Worm (Caenorhabditis elegans) whole organism, late embryonic: ENCODE measurements around the gene F37C12.18.
A peak's percentile ranks its signal among the peaks of the same experiment; 100 is the strongest.

Source experiments
- C08G9.2 ChIP-seq: sonication (generic microtip); optimal IDR thresholded peaks from 2 replicates; lab custom pipeline; 2016; ENCODE audit warnings: mild to moderate bottlenecking, missing genetic modification characterization, moderate library complexity, missing compliant biosample characterization
- C38D4.7 ChIP-seq: fragments of 200-800 bp; sonication (Bioruptor generic); optimal IDR thresholded peaks from 2 replicates; lab custom pipeline; 2018; ENCODE audit warnings: mild to moderate bottlenecking, missing genetic modification characterization, moderate library complexity, missing compliant biosample characterization
- K02D7.2 ChIP-seq: sonication (generic microtip); optimal IDR thresholded peaks from 2 replicates; lab custom pipeline; 2017; ENCODE audit warnings: mild to moderate bottlenecking, missing genetic modification characterization, missing compliant biosample characterization
- T23F11.4 ChIP-seq: fragments of 200-800 bp; sonication (Bioruptor generic); optimal IDR thresholded peaks from 2 replicates; lab custom pipeline; 2018; ENCODE audit warnings: mild to moderate bottlenecking, missing genetic modification characterization, missing compliant biosample characterization
- Y22D7AL.16 ChIP-seq: sonication (generic microtip); optimal IDR thresholded peaks from 2 replicates; lab custom pipeline; 2016; ENCODE audit warnings: missing genetic modification characterization, missing compliant biosample characterization
- ahr-1 ChIP-seq: sonication (generic microtip); optimal IDR thresholded peaks from 2 replicates; lab custom pipeline; 2016; ENCODE audit warnings: missing genetic modification characterization, missing compliant biosample characterization
- ceh-14 ChIP-seq: sonication (generic microtip); optimal IDR thresholded peaks from 2 replicates; lab custom pipeline; 2016; ENCODE audit warnings: missing genotype, missing genetic modification characterization, missing compliant biosample characterization
- ceh-19 ChIP-seq: fragments of 200-800 bp; sonication (Bioruptor generic); optimal IDR thresholded peaks from 2 replicates; lab custom pipeline; 2018; ENCODE audit warnings: mild to moderate bottlenecking, missing genetic modification characterization, missing compliant biosample characterization
- ceh-2 ChIP-seq: sonication (generic microtip); optimal IDR thresholded peaks from 2 replicates; lab custom pipeline; 2016; ENCODE audit warnings: missing genotype, missing genetic modification characterization, missing compliant biosample characterization
- ceh-22 ChIP-seq: sonication (generic microtip); optimal IDR thresholded peaks from 2 replicates; lab custom pipeline; 2017; ENCODE audit warnings: missing biosample characterization, missing genetic modification characterization
- ceh-24 ChIP-seq: sonication (generic microtip); optimal IDR thresholded peaks from 2 replicates; lab custom pipeline; 2016; ENCODE audit warnings: mild to moderate bottlenecking, missing genetic modification characterization, missing compliant biosample characterization
- ceh-30 ChIP-seq: fragments of 150-350 bp; optimal IDR thresholded peaks from 2 replicates; lab custom pipeline; 2014; ENCODE audit warnings: missing biosample characterization, missing genetic modification characterization
- ceh-31 ChIP-seq: sonication (generic microtip); optimal IDR thresholded peaks from 2 replicates; lab custom pipeline; 2016; ENCODE audit warnings: missing genetic modification characterization, missing compliant biosample characterization
- ceh-34 ChIP-seq: sonication (generic microtip); optimal IDR thresholded peaks from 2 replicates; lab custom pipeline; 2016; ENCODE audit warnings: mild to moderate bottlenecking, missing genetic modification characterization, missing compliant biosample characterization
- ceh-45 ChIP-seq: fragments of 200-800 bp; sonication (Bioruptor generic); IDR thresholded peaks from 2 replicates; pipeline ENCODE4 v1.3.6; 2022; ENCODE audit warnings: missing genetic modification reagents, missing genetic modification characterization, missing compliant biosample characterization
- che-1 ChIP-seq: sonication (generic microtip); optimal IDR thresholded peaks from 2 replicates; lab custom pipeline; 2016; ENCODE audit warnings: mild to moderate bottlenecking, missing genetic modification characterization, missing compliant biosample characterization
- dmd-4 ChIP-seq: sonication (generic microtip); optimal IDR thresholded peaks from 2 replicates; lab custom pipeline; 2016; ENCODE audit warnings: borderline replicate concordance, missing genetic modification characterization, missing compliant biosample characterization
- dve-1 ChIP-seq: sonication (generic microtip); optimal IDR thresholded peaks from 2 replicates; lab custom pipeline; 2017; ENCODE audit warnings: antibody characterized with exemption, mild to moderate bottlenecking, missing genetic modification characterization, missing compliant biosample characterization
- elt-4 ChIP-seq: sonication (generic microtip); optimal IDR thresholded peaks from 2 replicates; lab custom pipeline; 2016; ENCODE audit warnings: missing genetic modification characterization, missing compliant biosample characterization
- fax-1 ChIP-seq: sonication (generic microtip); optimal IDR thresholded peaks from 2 replicates; lab custom pipeline; 2016; ENCODE audit warnings: missing genotype, missing genetic modification characterization, missing compliant biosample characterization
- fkh-10 ChIP-seq: fragments of 150-350 bp; optimal IDR thresholded peaks from 2 replicates; lab custom pipeline; 2014; ENCODE audit warnings: missing biosample characterization, missing genetic modification reagents, missing genetic modification characterization
- fkh-6 ChIP-seq: sonication (generic microtip); optimal IDR thresholded peaks from 2 replicates; lab custom pipeline; 2016; ENCODE audit warnings: missing genetic modification characterization, missing compliant biosample characterization
- gmeb-2 ChIP-seq: sonication (generic microtip); optimal IDR thresholded peaks from 2 replicates; lab custom pipeline; 2016; ENCODE audit warnings: missing genetic modification characterization, inconsistent platforms, missing compliant biosample characterization
- hlh-15 ChIP-seq: sonication (generic microtip); optimal IDR thresholded peaks from 2 replicates; lab custom pipeline; 2016; ENCODE audit warnings: missing genetic modification characterization, missing compliant biosample characterization
- hlh-30 ChIP-seq: sonication (generic microtip); optimal IDR thresholded peaks from 2 replicates; lab custom pipeline; 2017; ENCODE audit warnings: antibody characterized with exemption, missing genetic modification characterization, missing compliant biosample characterization; ENCODE audit not compliant: insufficient read depth
- hlh-6 ChIP-seq: sonication (generic microtip); optimal IDR thresholded peaks from 2 replicates; lab custom pipeline; 2016; ENCODE audit warnings: missing genotype, missing genetic modification characterization, missing compliant biosample characterization
- hlh-8 ChIP-seq: sonication (generic microtip); optimal IDR thresholded peaks from 2 replicates; lab custom pipeline; 2016; ENCODE audit warnings: missing genotype, missing genetic modification characterization, missing compliant biosample characterization
- lim-6 ChIP-seq: sonication (generic microtip); optimal IDR thresholded peaks from 2 replicates; lab custom pipeline; 2016; ENCODE audit warnings: missing genetic modification characterization, missing compliant biosample characterization
- lin-11 ChIP-seq: fragments of 200-800 bp; sonication (Bioruptor generic); optimal IDR thresholded peaks from 2 replicates; lab custom pipeline; 2018; ENCODE audit warnings: mild to moderate bottlenecking, missing genetic modification characterization, missing compliant biosample characterization
- madf-2 ChIP-seq: sonication (generic microtip); optimal IDR thresholded peaks from 2 replicates; lab custom pipeline; 2017; ENCODE audit warnings: missing genetic modification characterization, missing compliant biosample characterization
- nfya-1 ChIP-seq: sonication (generic microtip); optimal IDR thresholded peaks from 2 replicates; lab custom pipeline; 2017; ENCODE audit warnings: missing genetic modification characterization, mild to moderate bottlenecking, missing compliant biosample characterization, antibody characterized with exemption, moderate library complexity
- nhr-11 ChIP-seq: fragments of 150-350 bp; optimal IDR thresholded peaks from 2 replicates; lab custom pipeline; 2014; ENCODE audit warnings: missing biosample characterization, missing genetic modification characterization
- nhr-232 ChIP-seq: sonication (generic microtip); optimal IDR thresholded peaks from 2 replicates; lab custom pipeline; 2016; ENCODE audit warnings: missing genetic modification characterization, missing compliant biosample characterization
- npax-4 ChIP-seq: sonication (generic microtip); optimal IDR thresholded peaks from 2 replicates; lab custom pipeline; 2016; ENCODE audit warnings: missing genetic modification characterization, missing compliant biosample characterization
- odd-2 ChIP-seq: sonication (generic microtip); optimal IDR thresholded peaks from 2 replicates; lab custom pipeline; 2017; ENCODE audit warnings: antibody characterized with exemption, mild to moderate bottlenecking, missing genetic modification characterization, missing compliant biosample characterization
- pag-3 ChIP-seq: sonication (generic microtip); optimal IDR thresholded peaks from 2 replicates; lab custom pipeline; 2016; ENCODE audit warnings: missing compliant biosample characterization, missing genetic modification characterization, borderline replicate concordance
- pat-9 ChIP-seq: fragments of 200-800 bp; sonication (Bioruptor generic); optimal IDR thresholded peaks from 2 replicates; lab custom pipeline; 2018; ENCODE audit warnings: mild to moderate bottlenecking, missing genetic modification characterization, moderate library complexity, missing compliant biosample characterization
- pax-1 ChIP-seq: fragments of 150-350 bp; optimal IDR thresholded peaks from 2 replicates; lab custom pipeline; 2014; ENCODE audit warnings: missing biosample characterization, missing genetic modification characterization
- pros-1 ChIP-seq: fragments of 150-350 bp; optimal IDR thresholded peaks from 2 replicates; lab custom pipeline; 2014; ENCODE audit warnings: missing biosample characterization, missing genetic modification reagents, missing genetic modification characterization
- ref-2 ChIP-seq: sonication (generic microtip); optimal IDR thresholded peaks from 2 replicates; lab custom pipeline; 2016; ENCODE audit warnings: missing genetic modification characterization, missing compliant biosample characterization
- sox-2 ChIP-seq: fragments of 200-800 bp; sonication (Bioruptor generic); IDR thresholded peaks from 2 replicates; pipeline ENCODE4 v1.3.6; 2022; ENCODE audit warnings: missing genetic modification reagents, missing genetic modification characterization, missing compliant biosample characterization
- sox-4 ChIP-seq: sonication (generic microtip); optimal IDR thresholded peaks from 2 replicates; lab custom pipeline; 2017; ENCODE audit warnings: mild to moderate bottlenecking, missing genetic modification characterization, inconsistent platforms, missing compliant biosample characterization
- syd-9 ChIP-seq: sonication (generic microtip); optimal IDR thresholded peaks from 2 replicates; lab custom pipeline; 2016; ENCODE audit warnings: mild to moderate bottlenecking, missing genetic modification characterization, moderate library complexity, missing compliant biosample characterization
- tbx-7 ChIP-seq: sonication (generic microtip); optimal IDR thresholded peaks from 2 replicates; lab custom pipeline; 2016; ENCODE audit warnings: missing genotype, missing genetic modification characterization, missing compliant biosample characterization
- ttx-3 ChIP-seq: sonication (generic microtip); optimal IDR thresholded peaks from 2 replicates; lab custom pipeline; 2016; ENCODE audit warnings: missing genetic modification reagents, missing genetic modification characterization, missing compliant biosample characterization
- unc-3 ChIP-seq, 2 experiments: fragments of 200-800 bp in 1 of 2; sonication (Bioruptor generic) in 1 of 2; sonication (generic microtip) in 1 of 2; conservative IDR thresholded peaks in 1 of 2; optimal IDR thresholded peaks in 1 of 2; 2 replicates each; pipeline versions ENCODE4 v1.3.6 to Lab custom; 2016 to 2022; ENCODE audit warnings: missing compliant biosample characterization in 2 of 2, missing genetic modification characterization in 2 of 2, missing genetic modification reagents in 1 of 2
- unc-55 ChIP-seq: sonication (generic microtip); optimal IDR thresholded peaks from 2 replicates; lab custom pipeline; 2017; ENCODE audit warnings: missing biosample characterization, missing genetic modification reagents, missing genetic modification characterization
- unc-86 ChIP-seq: sonication (generic microtip); optimal IDR thresholded peaks from 2 replicates; lab custom pipeline; 2016; ENCODE audit warnings: missing genetic modification characterization, missing compliant biosample characterization
- zip-5 ChIP-seq: sonication (generic microtip); optimal IDR thresholded peaks from 2 replicates; lab custom pipeline; 2016; ENCODE audit warnings: missing genetic modification characterization, missing compliant biosample characterization

Gene F37C12.18

ce11 chrIII:7184022-7184421 lies 11.2 kb downstream of the F37C12.18 start, which contains the start of gene yju-2 (continued):
- TF ChIP-seq ceh-45 (no peak), tbx-7 (tag; lab: Kevin White, UChicago) (no peak), pag-3 (tag; lab: Kevin White, UChicago) (no peak), hlh-30 (tag; lab: Kevin White, UChicago) (no peak), nfya-1 (tag; lab: Kevin White, UChicago) (peak; percentile 27), gmeb-2 (tag; lab: Kevin White, UChicago) (no peak), ceh-31 (peak; percentile 66), nhr-232 (tag; lab: Kevin White, UChicago) (no peak), sox-4 (tag; lab: Kevin White, UChicago) (no peak), zip-5 (tag; lab: Kevin White, UChicago) (peak; percentile 26), ceh-2 (peak; percentile 51), hlh-15 (tag; lab: Kevin White, UChicago) (no peak), hlh-6 (no peak), Y22D7AL.16 (tag; lab: Kevin White, UChicago) (no peak), C08G9.2 (tag; lab: Kevin White, UChicago) (peak; percentile 21), pax-1 (tag; lab: Kevin White, UChicago) (no peak), fax-1 (tag; lab: Kevin White, UChicago) (no peak), C38D4.7 (GFP tag; lab: Kevin White, UChicago) (no peak), ceh-19 (GFP tag; lab: Kevin White, UChicago) (no peak)

ce11 chrIII:7181822-7182221 lies 13.4 kb downstream of the F37C12.18 start, which contains the start of gene epg-4:
TSS of gene epg-4 (plus strand) at chrIII:7182167.
- TF ChIP-seq zip-5 (tag; lab: Kevin White, UChicago) (no peak), K02D7.2 (no peak), Y22D7AL.16 (tag; lab: Kevin White, UChicago) (no peak), T23F11.4 (GFP tag; lab: Kevin White, UChicago) (no peak), pag-3 (tag; lab: Kevin White, UChicago) (no peak), npax-4 (tag; lab: Kevin White, UChicago) (no peak), gmeb-2 (tag; lab: Kevin White, UChicago) (no peak), tbx-7 (tag; lab: Kevin White, UChicago) (no peak), hlh-6 (no peak), ceh-24 (tag; lab: Kevin White, UChicago) (no peak), sox-2 (GFP tag; lab: Robert Waterston, UW) (no peak), C08G9.2 (tag; lab: Kevin White, UChicago) (no peak), ceh-14 (no peak), ceh-34 (tag; lab: Kevin White, UChicago) (no peak), fkh-6 (tag; lab: Kevin White, UChicago) (no peak), nhr-232 (tag; lab: Kevin White, UChicago) (no peak), dve-1 (tag; lab: Kevin White, UChicago) (no peak), ttx-3 (tag; lab: Kevin White, UChicago) (peak; percentile 11), lin-11 (tag; lab: Kevin White, UChicago) (no peak), ceh-22 (tag; lab: Kevin White, UChicago) (no peak), pat-9 (tag; lab: Kevin White, UChicago) (no peak), elt-4 (tag; lab: Kevin White, UChicago) (no peak), lim-6 (tag; lab: Kevin White, UChicago) (no peak), fax-1 (tag; lab: Kevin White, UChicago) (no peak), ahr-1 (tag; lab: Kevin White, UChicago) (no peak), unc-86 (tag; lab: Kevin White, UChicago) (no peak), nhr-11 (tag; lab: Kevin White, UChicago) (no peak), fkh-10 (GFP tag; lab: Kevin White, UChicago) (no peak), ref-2 (peak; percentile 32), hlh-15 (tag; lab: Kevin White, UChicago) (no peak), pros-1 (tag; lab: Kevin White, UChicago) (no peak), hlh-8 (tag; lab: Kevin White, UChicago) (no peak), unc-3 (GFP tag; conservative IDR thresholded peaks at IDR 0.05; lab: Robert Waterston, UW) (no peak), unc-3 (tag; optimal IDR thresholded peaks at IDR 0.05; lab: Kevin White, UChicago) (no peak), dmd-4 (tag; lab: Kevin White, UChicago) (no peak), odd-2 (no peak), sox-4 (tag; lab: Kevin White, UChicago) (no peak), unc-55 (GFP tag; lab: Kevin White, UChicago) (no peak), madf-2 (tag; lab: Kevin White, UChicago) (no peak), syd-9 (no peak), che-1 (tag; lab: Kevin White, UChicago) (no peak), ceh-30 (tag; lab: Kevin White, UChicago) (no peak), hlh-30 (tag; lab: Kevin White, UChicago) (peak; percentile 91)
